Fruit fly (Drosophila melanogaster): Measurements from ENCODE around the gene gNacalpha.

The gNacalpha gene

DNA sequence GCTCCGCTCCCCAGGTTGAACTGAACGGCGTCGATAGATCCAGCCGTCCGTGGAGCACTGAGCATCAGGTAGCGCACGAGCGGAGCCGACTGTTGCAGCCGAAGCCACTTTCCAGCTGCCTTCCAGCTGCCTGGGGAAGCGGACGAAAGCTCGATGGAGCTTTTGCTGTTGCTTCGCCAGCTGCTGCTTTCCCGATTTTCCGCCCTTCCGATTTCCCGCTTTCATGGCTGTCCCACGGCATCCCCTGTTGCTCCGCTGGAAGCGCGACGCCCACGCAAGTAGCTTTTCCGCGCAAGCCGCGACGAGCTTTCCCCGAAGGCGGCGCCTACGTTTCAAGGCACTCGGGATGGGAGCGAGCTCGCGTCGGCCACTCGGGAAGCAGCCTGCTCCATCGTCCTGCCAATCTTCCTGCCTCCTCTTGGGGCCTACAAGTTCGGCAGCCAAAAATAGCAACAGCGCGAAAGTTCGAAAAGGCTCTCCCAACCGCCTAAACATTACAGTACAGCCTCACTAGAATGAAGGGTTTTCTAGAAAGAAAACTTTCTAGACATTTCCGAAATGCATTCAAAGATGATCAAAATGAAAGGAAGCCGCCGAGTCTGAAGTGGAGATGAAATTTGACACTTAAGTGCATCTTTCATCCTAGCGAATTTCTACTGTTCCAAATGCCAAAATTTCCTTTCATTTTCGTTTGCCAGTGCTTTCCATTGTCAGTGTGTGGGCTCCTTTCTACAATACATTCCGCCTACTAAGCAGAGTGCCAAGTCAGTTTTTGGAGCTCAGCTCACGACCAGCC lies 6.3 kb downstream of the gNacalpha start:
- TF ChIP-seq Pif1A (GFP tag; optimal IDR thresholded peaks at IDR 0.05) (no peak), Ets98B (GFP tag; IDR thresholded peaks at IDR 0.05) (no peak), EcR (GFP tag; optimal IDR thresholded peaks at IDR 0.05) (no peak), rn (GFP tag; IDR thresholded peaks at IDR 0.05) (no peak), CG10348 (GFP tag; IDR thresholded peaks at IDR 0.05) (no peak), CG9948 (tag; optimal IDR thresholded peaks at IDR 0.05) (no peak), fd96Ca (GFP tag; IDR thresholded peaks at IDR 0.05) (0 out of 3 replicates have a peak, but pooled peaks have one; percentile 17)

- TF ChIP-seq CG14655 (GFP tag; optimal IDR thresholded peaks at IDR 0.05), result no peak
- TF ChIP-seq CG4496 (GFP tag; IDR thresholded peaks at IDR 0.05), result no peak
- no peak for TF ChIP-seq CG15710 (tag; optimal IDR thresholded peaks at IDR 0.05)
- TF ChIP-seq CG10348 (GFP tag; IDR thresholded peaks at IDR 0.05), result no peak
- TF ChIP-seq EcR (GFP tag; optimal IDR thresholded peaks at IDR 0.05), result no peak
- no peak for TF ChIP-seq gl (tag; optimal IDR thresholded peaks at IDR 0.05)
- TF ChIP-seq CG34367 (tag; optimal IDR thresholded peaks at IDR 0.05), result no peak
These were observed 10.2 kb downstream of the gNacalpha start for dm6 chr2L:1047245-1047644.

DNA sequence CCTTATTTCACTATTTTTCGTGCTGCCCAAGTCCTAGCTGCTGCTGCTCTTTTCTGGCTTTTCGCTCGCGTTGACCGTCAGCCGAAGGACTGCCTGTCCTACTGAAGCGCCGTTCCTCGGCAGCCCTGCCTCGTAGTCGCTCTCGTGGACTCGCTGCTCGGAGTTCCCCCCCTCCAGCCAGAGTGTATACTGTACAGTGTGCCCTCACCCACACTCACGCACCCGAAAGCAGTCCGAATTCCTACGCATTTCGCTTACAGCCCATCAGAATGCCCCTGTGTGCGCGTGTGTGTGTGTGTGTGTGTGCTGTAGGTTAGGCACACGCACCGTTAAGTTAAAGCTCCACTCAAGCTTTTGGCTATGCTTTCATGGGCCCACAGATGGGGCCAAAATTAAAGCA lies 10.9 kb downstream of the gNacalpha start, which contains the start of gene IA-2:
IA-2 (minus strand) TSS at position 89 of the 400 bp plus-strand sequence.
- TF ChIP-seq fd96Ca (GFP tag; IDR thresholded peaks at IDR 0.05) (no peak), CG34367 (tag; optimal IDR thresholded peaks at IDR 0.05) (no peak), CG10348 (GFP tag; IDR thresholded peaks at IDR 0.05) (no peak), CG8159 (tag; optimal IDR thresholded peaks at IDR 0.05) (no peak), CG12605 (GFP tag; IDR thresholded peaks at IDR 0.05) (no peak), D1 (tag; optimal IDR thresholded peaks at IDR 0.05) (no peak), Snoo (tag; optimal IDR thresholded peaks at IDR 0.05) (no peak), gl (tag; optimal IDR thresholded peaks at IDR 0.05) (no peak), CG15710 (tag; optimal IDR thresholded peaks at IDR 0.05) (no peak), CG13204 (GFP tag; optimal IDR thresholded peaks at IDR 0.05) (no peak), CG9948 (tag; optimal IDR thresholded peaks at IDR 0.05) (no peak), EcR (GFP tag; optimal IDR thresholded peaks at IDR 0.05) (no peak), Pif1B (GFP tag; optimal IDR thresholded peaks at IDR 0.05) (no peak), Ets98B (GFP tag; IDR thresholded peaks at IDR 0.05) (no peak), CG8301 (tag; optimal IDR thresholded peaks at IDR 0.05) (no peak), rn (GFP tag; IDR thresholded peaks at IDR 0.05) (no peak), CG14655 (GFP tag; optimal IDR thresholded peaks at IDR 0.05) (no peak), CG32121 (GFP tag; IDR thresholded peaks at IDR 0.05) (no peak), CG4496 (GFP tag; IDR thresholded peaks at IDR 0.05) (no peak)

- TF ChIP-seq Ets98B (GFP tag; IDR thresholded peaks at IDR 0.05), result no peak
- peak; percentile 4 for TF ChIP-seq CG14655 (GFP tag; optimal IDR thresholded peaks at IDR 0.05)
- peak; percentile 19 for TF ChIP-seq CG8159 (tag; optimal IDR thresholded peaks at IDR 0.05)
These were observed 11.4 kb downstream of the gNacalpha start for dm6 chr2L:1048427-1048826.

- TF ChIP-seq CG12605 (GFP tag; IDR thresholded peaks at IDR 0.05) (peak; percentile 87), CG4496 (GFP tag; IDR thresholded peaks at IDR 0.05) (no peak), CG14655 (GFP tag; optimal IDR thresholded peaks at IDR 0.05) (no peak), EcR (GFP tag; optimal IDR thresholded peaks at IDR 0.05) (no peak), CG15710 (tag; optimal IDR thresholded peaks at IDR 0.05) (no peak)
These were observed 11.8 kb downstream of the gNacalpha start for dm6 chr2L:1048846-1049245.

- TF ChIP-seq CG32121 (GFP tag; IDR thresholded peaks at IDR 0.05) (no peak), Ets98B (GFP tag; IDR thresholded peaks at IDR 0.05) (no peak), Snoo (tag; optimal IDR thresholded peaks at IDR 0.05) (peak; percentile 10), CG17806 (tag; optimal IDR thresholded peaks at IDR 0.05) (no peak), D1 (tag; optimal IDR thresholded peaks at IDR 0.05) (no peak), CG10348 (GFP tag; IDR thresholded peaks at IDR 0.05) (no peak), gl (tag; optimal IDR thresholded peaks at IDR 0.05) (no peak), CG9948 (tag; optimal IDR thresholded peaks at IDR 0.05) (no peak), CG14655 (GFP tag; optimal IDR thresholded peaks at IDR 0.05) (no peak), CG8159 (tag; optimal IDR thresholded peaks at IDR 0.05) (no peak), Pif1A (GFP tag; optimal IDR thresholded peaks at IDR 0.05) (no peak), CG12605 (GFP tag; IDR thresholded peaks at IDR 0.05) (no peak), rn (GFP tag; IDR thresholded peaks at IDR 0.05) (no peak), CG34367 (tag; optimal IDR thresholded peaks at IDR 0.05) (no peak), CG15710 (tag; optimal IDR thresholded peaks at IDR 0.05) (no peak), CG4496 (GFP tag; IDR thresholded peaks at IDR 0.05) (peak; percentile 73), CG8301 (tag; optimal IDR thresholded peaks at IDR 0.05) (no peak)
These were observed 12.3 kb downstream of the gNacalpha start for dm6 chr2L:1049361-1049760.

dm6 chr2L:1056631-1057030 lies 19.6 kb downstream of the gNacalpha start:
- no peak for TF ChIP-seq Snoo (tag; optimal IDR thresholded peaks at IDR 0.05)
- TF ChIP-seq CG9948 (tag; optimal IDR thresholded peaks at IDR 0.05), result no peak
- no peak for TF ChIP-seq CG32121 (GFP tag; IDR thresholded peaks at IDR 0.05)
- TF ChIP-seq CG8159 (tag; optimal IDR thresholded peaks at IDR 0.05), result no peak
- no peak for TF ChIP-seq CG4496 (GFP tag; IDR thresholded peaks at IDR 0.05)
- TF ChIP-seq CG34367 (tag; optimal IDR thresholded peaks at IDR 0.05), result no peak
- TF ChIP-seq EcR (GFP tag; optimal IDR thresholded peaks at IDR 0.05), result no peak
- TF ChIP-seq fd96Ca (GFP tag; IDR thresholded peaks at IDR 0.05), result no peak
- TF ChIP-seq Ets98B (GFP tag; IDR thresholded peaks at IDR 0.05), result no peak
- TF ChIP-seq Pif1B (GFP tag; optimal IDR thresholded peaks at IDR 0.05), result no peak
- no peak for TF ChIP-seq D1 (tag; optimal IDR thresholded peaks at IDR 0.05)
- TF ChIP-seq CG17806 (tag; optimal IDR thresholded peaks at IDR 0.05), result no peak
- TF ChIP-seq CG8301 (tag; optimal IDR thresholded peaks at IDR 0.05), result no peak
- TF ChIP-seq rn (GFP tag; IDR thresholded peaks at IDR 0.05), result no peak
- no peak for TF ChIP-seq CG13204 (GFP tag; optimal IDR thresholded peaks at IDR 0.05)
- TF ChIP-seq Pif1A (GFP tag; optimal IDR thresholded peaks at IDR 0.05), result no peak
